Worm (Caenorhabditis elegans): ENCODE data around the gene srh-147.
"Not testable (repeated sequence)": the region's sequence is repeated elsewhere in the genome, so short reads cannot be mapped to it uniquely, and the experiment has no call there.

Gene srh-147

ce11 chrV:15850276-15850811, at the start of gene srh-147:
TSS of gene srh-147 (minus strand) at chrV:15850326.
- TF ChIP-seq ets-7 (tag; optimal IDR thresholded peaks at IDR 0.05); flt-1 (GFP tag; IDR thresholded peaks at IDR 0.05); hmg-4 (GFP tag; optimal IDR thresholded peaks at IDR 0.05): not testable (repeated sequence)

DNA sequence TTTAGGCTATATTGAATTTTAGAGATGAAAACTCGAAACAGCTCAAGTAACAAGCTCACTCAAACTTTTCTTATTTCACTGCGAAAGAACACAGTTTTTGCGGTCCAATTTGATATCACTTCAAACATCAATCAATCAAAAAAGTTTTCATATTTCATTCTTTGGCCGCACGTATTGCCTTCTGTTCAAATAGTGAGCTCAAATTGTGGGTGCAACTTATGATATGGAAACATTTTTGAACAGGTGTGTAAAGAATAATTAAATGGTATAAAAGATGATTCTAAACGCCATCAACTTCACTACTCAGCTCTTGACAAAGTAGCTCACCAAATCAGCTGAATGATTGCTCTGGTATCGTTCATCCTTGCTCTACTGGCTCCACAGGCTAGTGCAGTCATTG, 49.6 kb upstream of the srh-147 start, which contains the start of gene T06C12.14:
Gene T06C12.14 (plus strand): TSS at position 301 of the 400 bp plus-strand sequence.
- TF ChIP-seq ama-1 (optimal IDR thresholded peaks at IDR 0.05) (no peak), hmg-4 (GFP tag; optimal IDR thresholded peaks at IDR 0.05) (no peak), ets-7 (tag; optimal IDR thresholded peaks at IDR 0.05) (no peak), aly-1 (tag; optimal IDR thresholded peaks at IDR 0.05) (no peak), sea-1 (GFP tag; conservative IDR thresholded peaks at IDR 0.05) (no peak), tra-4 (tag; optimal IDR thresholded peaks at IDR 0.05) (no peak), tbx-37 (GFP tag; conservative IDR thresholded peaks at IDR 0.05) (no peak), ceh-36 (tag; optimal IDR thresholded peaks at IDR 0.05) (no peak), tbx-11 (GFP tag; IDR thresholded peaks at IDR 0.05) (no peak), hmbx-1 (tag; optimal IDR thresholded peaks at IDR 0.05) (no peak), scrt-1 (GFP tag; IDR thresholded peaks at IDR 0.05) (no peak), flt-1 (GFP tag; IDR thresholded peaks at IDR 0.05) (no peak), hnd-1 (tag; optimal IDR thresholded peaks at IDR 0.05) (no peak), B0310.2 (tag; optimal IDR thresholded peaks at IDR 0.05) (no peak), ceh-13 (GFP tag; optimal IDR thresholded peaks at IDR 0.05) (no peak)

DNA sequence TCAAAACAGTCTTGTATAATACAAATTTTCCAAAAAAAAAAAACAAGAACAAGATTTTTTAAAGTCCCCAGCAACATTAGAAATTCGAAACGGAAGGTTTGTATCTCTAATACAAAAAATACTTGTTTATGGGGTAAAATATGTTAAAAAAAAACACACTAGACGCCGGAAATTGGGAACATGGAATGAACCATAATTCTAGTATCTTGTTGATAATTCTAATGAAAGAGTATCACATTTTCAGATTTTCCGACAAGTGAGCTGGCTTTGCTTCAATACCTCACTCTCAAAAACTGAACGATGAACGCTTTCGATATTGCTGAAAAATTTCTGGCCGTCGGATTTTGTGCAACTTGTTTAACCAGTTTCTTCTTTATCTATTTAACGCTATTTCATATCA, 47.6 kb upstream of the srh-147 start, which contains the start of gene str-60:
Gene str-60 (plus strand): TSS at position 301 of the 400 bp plus-strand sequence.
- no peak for TF ChIP-seq hmbx-1 (tag; optimal IDR thresholded peaks at IDR 0.05)

- TF ChIP-seq ceh-36 (tag; optimal IDR thresholded peaks at IDR 0.05) (no peak), aly-1 (tag; optimal IDR thresholded peaks at IDR 0.05) (no peak), F13C5.2 (tag; optimal IDR thresholded peaks at IDR 0.05) (no peak), hmbx-1 (tag; optimal IDR thresholded peaks at IDR 0.05) (no peak), hnd-1 (tag; optimal IDR thresholded peaks at IDR 0.05) (no peak), ets-7 (tag; optimal IDR thresholded peaks at IDR 0.05) (no peak)
These were observed 46.5 kb upstream of the srh-147 start, which contains the start of gene nhr-213 for ce11 chrV:15896671-15897070. TSS of gene nhr-213 (minus strand) at chrV:15896771.

DNA sequence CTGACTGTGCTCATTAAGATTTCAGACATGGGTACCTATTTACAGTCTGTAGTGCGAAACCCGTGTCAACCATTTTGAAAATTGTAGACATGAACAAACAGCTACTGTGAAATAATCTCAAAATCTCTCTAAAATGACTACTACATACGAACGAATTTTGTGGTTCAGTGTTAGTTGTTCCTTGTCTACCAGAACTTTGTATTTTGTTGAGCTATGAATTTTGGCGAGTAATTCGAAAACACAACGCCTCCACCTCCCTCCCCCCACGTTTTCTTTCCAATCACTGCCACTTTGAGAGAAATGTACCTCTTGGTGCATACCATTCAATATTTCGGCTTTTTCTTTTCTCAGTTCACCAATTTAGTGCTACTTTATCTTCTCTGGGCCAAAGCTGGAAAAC, 42.6 kb upstream of the srh-147 start, which contains the start of gene T06C12.11:
Gene T06C12.11 (plus strand): TSS at position 301 of the 400 bp plus-strand sequence.
- TF ChIP-seq pes-1 (GFP tag; IDR thresholded peaks at IDR 0.05) (no peak), hnd-1 (tag; optimal IDR thresholded peaks at IDR 0.05) (no peak)

ce11 chrV:15891761-15892160, 41.6 kb upstream of the srh-147 start, which contains the start of gene T06C12.12:
TSS of gene T06C12.12 (plus strand) at chrV:15892061.
- no peak for TF ChIP-seq hmbx-1 (tag; optimal IDR thresholded peaks at IDR 0.05)
- no peak for TF ChIP-seq scrt-1 (GFP tag; IDR thresholded peaks at IDR 0.05)
- TF ChIP-seq ets-7 (tag; optimal IDR thresholded peaks at IDR 0.05): no peak
- TF ChIP-seq pes-1 (GFP tag; IDR thresholded peaks at IDR 0.05): no peak
- no peak for TF ChIP-seq tra-4 (tag; optimal IDR thresholded peaks at IDR 0.05)
- TF ChIP-seq hnd-1 (tag; optimal IDR thresholded peaks at IDR 0.05): no peak
- no peak for TF ChIP-seq ama-1 (optimal IDR thresholded peaks at IDR 0.05)

DNA sequence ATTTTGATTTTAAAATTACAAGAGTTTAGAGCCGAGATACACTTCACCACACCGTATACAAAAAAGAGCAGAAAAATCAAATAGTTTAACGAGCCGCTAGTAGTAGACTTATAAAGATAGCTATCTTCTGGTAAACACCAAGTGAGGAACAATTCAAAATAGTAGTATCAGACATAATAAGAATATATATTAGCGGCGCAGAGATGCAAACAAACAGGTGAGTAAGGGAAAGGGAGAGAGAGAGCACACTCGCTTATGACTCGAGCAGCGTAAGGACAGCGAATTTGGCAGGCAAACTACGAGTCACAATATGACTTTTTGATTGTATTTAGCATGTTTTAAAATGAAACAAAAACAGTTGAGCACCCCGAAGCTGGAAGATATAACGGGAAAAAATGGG, 41.2 kb upstream of the srh-147 start:
- TF ChIP-seq tbx-37 (GFP tag; conservative IDR thresholded peaks at IDR 0.05) (no peak), flt-1 (GFP tag; IDR thresholded peaks at IDR 0.05) (no peak), F13C5.2 (tag; optimal IDR thresholded peaks at IDR 0.05) (no peak), tbx-11 (GFP tag; IDR thresholded peaks at IDR 0.05) (no peak), hmg-4 (GFP tag; optimal IDR thresholded peaks at IDR 0.05) (no peak), ceh-13 (GFP tag; optimal IDR thresholded peaks at IDR 0.05) (no peak), hmbx-1 (tag; optimal IDR thresholded peaks at IDR 0.05) (no peak), ceh-36 (tag; optimal IDR thresholded peaks at IDR 0.05) (no peak), scrt-1 (GFP tag; IDR thresholded peaks at IDR 0.05) (no peak), hnd-1 (tag; optimal IDR thresholded peaks at IDR 0.05) (no peak), ama-1 (optimal IDR thresholded peaks at IDR 0.05) (no peak), sea-1 (GFP tag; conservative IDR thresholded peaks at IDR 0.05) (no peak), aly-1 (tag; optimal IDR thresholded peaks at IDR 0.05) (no peak), pes-1 (GFP tag; IDR thresholded peaks at IDR 0.05) (no peak), tra-4 (tag; optimal IDR thresholded peaks at IDR 0.05) (no peak), ets-7 (tag; optimal IDR thresholded peaks at IDR 0.05) (no peak), B0310.2 (tag; optimal IDR thresholded peaks at IDR 0.05) (no peak)

DNA sequence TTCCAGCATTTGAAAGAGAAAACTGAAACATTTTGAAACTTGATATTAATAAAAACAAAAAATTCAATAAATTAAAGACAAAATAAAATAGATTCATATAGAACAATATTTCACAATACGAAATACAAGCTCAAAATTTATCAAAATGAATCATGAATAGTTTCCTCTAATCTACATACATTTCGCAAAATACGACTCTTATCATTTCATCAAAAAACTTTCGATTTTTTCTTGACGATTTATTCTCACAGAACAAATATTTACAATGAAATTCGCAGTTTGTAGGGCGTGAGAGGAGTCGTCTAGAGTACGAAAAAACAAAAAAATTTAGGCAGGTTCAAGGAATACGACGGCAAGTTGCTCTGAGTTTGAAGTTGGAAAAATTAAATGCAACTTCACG, 40.0 kb upstream of the srh-147 start:
- no peak for TF ChIP-seq pes-1 (GFP tag; IDR thresholded peaks at IDR 0.05)
- no peak for TF ChIP-seq hmbx-1 (tag; optimal IDR thresholded peaks at IDR 0.05)
- TF ChIP-seq flt-1 (GFP tag; IDR thresholded peaks at IDR 0.05): no peak
- TF ChIP-seq sea-1 (GFP tag; conservative IDR thresholded peaks at IDR 0.05): no peak
- TF ChIP-seq B0310.2 (tag; optimal IDR thresholded peaks at IDR 0.05): no peak
- no peak for TF ChIP-seq tbx-11 (GFP tag; IDR thresholded peaks at IDR 0.05)
- no peak for TF ChIP-seq hmg-4 (GFP tag; optimal IDR thresholded peaks at IDR 0.05)
- TF ChIP-seq hnd-1 (tag; optimal IDR thresholded peaks at IDR 0.05): no peak
- TF ChIP-seq F13C5.2 (tag; optimal IDR thresholded peaks at IDR 0.05): no peak
- TF ChIP-seq ceh-13 (GFP tag; optimal IDR thresholded peaks at IDR 0.05): no peak
- no peak for TF ChIP-seq aly-1 (tag; optimal IDR thresholded peaks at IDR 0.05)
- no peak for TF ChIP-seq tra-4 (tag; optimal IDR thresholded peaks at IDR 0.05)
- TF ChIP-seq ama-1 (optimal IDR thresholded peaks at IDR 0.05): no peak
- no peak for TF ChIP-seq ets-7 (tag; optimal IDR thresholded peaks at IDR 0.05)
- no peak for TF ChIP-seq ceh-36 (tag; optimal IDR thresholded peaks at IDR 0.05)

Measured in whole organism, early embryonic.